Worm (Caenorhabditis elegans) whole organism, L4 larva: ENCODE measurements around the gene Y47D7A.19.

ENCODE experiments used
- F26F4.8 ChIP-seq: fragments of 200-800 bp; sonication (Bioruptor generic); conservative IDR thresholded peaks from 2 replicates; pipeline ENCODE4 v1.3.6; 2022; ENCODE audit warnings: missing genetic modification characterization, missing compliant biosample characterization
- F49E8.2 ChIP-seq: sonication (generic microtip); optimal IDR thresholded peaks from 2 replicates; lab custom pipeline; 2016; ENCODE audit warnings: missing compliant biosample characterization, mild to moderate bottlenecking, missing genetic modification characterization, borderline replicate concordance
- Y105C5A.15 ChIP-seq: fragments of 200-800 bp; sonication (Bioruptor generic); IDR thresholded peaks from 2 replicates; pipeline ENCODE4 v1.3.6; 2022; ENCODE audit warnings: missing genetic modification characterization, missing compliant biosample characterization
- Y48G9A.11 ChIP-seq: fragments of 200-800 bp; sonication (Bioruptor generic); IDR thresholded peaks from 2 replicates; pipeline ENCODE4 v1.3.6; 2022; ENCODE audit warnings: missing genetic modification reagents, missing genetic modification characterization, missing compliant biosample characterization
- aha-1 ChIP-seq: fragments of 150-350 bp; peaks from one replicate; lab custom pipeline; 2014; ENCODE audit warnings: missing biosample characterization, missing genetic modification characterization
- ceh-62 ChIP-seq: sonication (generic microtip); optimal IDR thresholded peaks from 2 replicates; lab custom pipeline; 2017; ENCODE audit warnings: missing biosample characterization, missing genetic modification characterization
- ctbp-1 ChIP-seq: fragments of 200-800 bp; sonication (Bioruptor generic); IDR thresholded peaks from 2 replicates; pipeline ENCODE4 v1.3.6; 2022; ENCODE audit warnings: missing genetic modification reagents, missing genetic modification characterization, missing compliant biosample characterization
- daf-12 ChIP-seq: fragments of 150-350 bp; optimal IDR thresholded peaks from 2 replicates; lab custom pipeline; 2014; ENCODE audit warnings: missing biosample characterization, missing genetic modification reagents, missing genetic modification characterization
- daf-16 ChIP-seq, 3 experiments: sonication (generic microtip); optimal IDR thresholded peaks; 2 replicates each; lab custom pipeline; 2016 to 2017; ENCODE audit warnings: missing genetic modification characterization in 3 of 3, missing genetic modification reagents in 3 of 3, mild to moderate bottlenecking in 2 of 3, missing compliant biosample characterization in 2 of 3, missing biosample characterization in 1 of 3, moderate library complexity in 1 of 3
- dmd-8 ChIP-seq: fragments of 200-800 bp; sonication (Bioruptor generic); IDR thresholded peaks from 2 replicates; pipeline ENCODE4 v1.3.6; 2022; ENCODE audit warnings: missing genetic modification characterization, missing compliant biosample characterization
- dve-1 ChIP-seq: sonication (generic microtip); optimal IDR thresholded peaks from 2 replicates; lab custom pipeline; 2017; ENCODE audit warnings: antibody characterized with exemption, mild to moderate bottlenecking, missing genetic modification characterization, missing compliant biosample characterization; ENCODE audit not compliant: insufficient read depth
- hlh-11 ChIP-seq: fragments of 200-800 bp; sonication (Bioruptor generic); optimal IDR thresholded peaks from 2 replicates; lab custom pipeline; 2018; ENCODE audit warnings: mild to moderate bottlenecking, missing genetic modification characterization, missing compliant biosample characterization
- hlh-30 ChIP-seq: sonication (generic microtip); optimal IDR thresholded peaks from 2 replicates; lab custom pipeline; 2017; ENCODE audit warnings: antibody characterized with exemption, mild to moderate bottlenecking, missing genetic modification characterization, missing compliant biosample characterization; ENCODE audit not compliant: insufficient read depth
- jun-1 ChIP-seq: fragments of 150-350 bp; optimal IDR thresholded peaks from 2 replicates; lab custom pipeline; 2014; ENCODE audit warnings: missing biosample characterization, missing genetic modification reagents, missing genetic modification characterization
- lim-7 ChIP-seq: fragments of 200-800 bp; sonication (Bioruptor generic); IDR thresholded peaks from 2 replicates; pipeline ENCODE4 v1.3.6; 2022; ENCODE audit warnings: missing genetic modification characterization, missing compliant biosample characterization
- lin-1 ChIP-seq: fragments of 200-800 bp; sonication (Bioruptor generic); IDR thresholded peaks from 2 replicates; pipeline ENCODE4 v1.3.6; 2022; ENCODE audit warnings: missing genetic modification reagents, missing genetic modification characterization, missing compliant biosample characterization
- lin-38 ChIP-seq: fragments of 200-800 bp; sonication (Bioruptor generic); IDR thresholded peaks from 2 replicates; pipeline ENCODE4 v1.3.6; 2022; ENCODE audit warnings: missing genetic modification reagents, missing genetic modification characterization, missing compliant biosample characterization
- madf-9 ChIP-seq: fragments of 200-800 bp; sonication (Bioruptor generic); conservative IDR thresholded peaks from 2 replicates; pipeline ENCODE4 v1.3.6; 2022; ENCODE audit warnings: missing genetic modification reagents, missing genetic modification characterization, missing compliant biosample characterization
- nhr-111 ChIP-seq: fragments of 200-800 bp; sonication (Bioruptor generic); optimal IDR thresholded peaks from 2 replicates; lab custom pipeline; 2018; ENCODE audit warnings: mild to moderate bottlenecking, missing genetic modification characterization, missing compliant biosample characterization
- nhr-25 ChIP-seq: sonication (generic microtip); optimal IDR thresholded peaks from 2 replicates; lab custom pipeline; 2017; ENCODE audit warnings: missing genetic modification characterization, mild to moderate bottlenecking, missing compliant biosample characterization, antibody characterized with exemption, moderate library complexity, borderline replicate concordance; ENCODE audit not compliant: insufficient read depth
- nhr-42 ChIP-seq: fragments of 200-800 bp; sonication (Bioruptor generic); IDR thresholded peaks from 2 replicates; pipeline ENCODE4 v1.3.6; 2022; ENCODE audit warnings: missing genetic modification characterization, missing compliant biosample characterization
- nhr-6 ChIP-seq: fragments of 150-350 bp; optimal IDR thresholded peaks from 2 replicates; lab custom pipeline; 2014; ENCODE audit warnings: missing biosample characterization, missing genetic modification characterization
- nhr-76 ChIP-seq: fragments of 150-350 bp; optimal IDR thresholded peaks from 2 replicates; lab custom pipeline; 2014; ENCODE audit warnings: missing biosample characterization, missing genetic modification characterization
- nhr-77 ChIP-seq: fragments of 150-350 bp; optimal IDR thresholded peaks from 2 replicates; lab custom pipeline; 2014; ENCODE audit warnings: missing biosample characterization, missing genetic modification characterization
- pha-4 ChIP-seq, 2 experiments: fragments of 150-350 bp in 1 of 2; fragments of 200-800 bp in 1 of 2; sonication (Bioruptor generic) in 1 of 2; IDR thresholded peaks in 1 of 2; optimal IDR thresholded peaks in 1 of 2; 2 replicates each; pipeline versions ENCODE4 v1.3.6 to Lab custom; 2014 to 2022; ENCODE audit warnings: missing genetic modification characterization in 2 of 2, missing genetic modification reagents in 2 of 2, missing biosample characterization in 1 of 2, missing compliant biosample characterization in 1 of 2
- set-16 ChIP-seq: fragments of 200-800 bp; sonication (Bioruptor generic); IDR thresholded peaks from 2 replicates; pipeline ENCODE4 v1.3.6; 2022; ENCODE audit warnings: missing genetic modification reagents, missing genetic modification characterization, missing compliant biosample characterization
- skn-1 ChIP-seq: fragments of 150-350 bp; optimal IDR thresholded peaks from 2 replicates; lab custom pipeline; 2014; ENCODE audit warnings: missing biosample characterization, missing genetic modification characterization
- unc-130 ChIP-seq: sonication (generic microtip); optimal IDR thresholded peaks from 2 replicates; lab custom pipeline; 2016; ENCODE audit warnings: missing genetic modification reagents, missing genetic modification characterization, missing compliant biosample characterization
- unc-62 ChIP-seq, 3 experiments: fragments of 150-350 bp in 1 of 3; sonication (generic microtip); optimal IDR thresholded peaks in 2 of 3; peaks in 1 of 3; 1 replicate in 1 of 3; 2 replicates in 2 of 3; lab custom pipeline; 2014 to 2017; ENCODE audit warnings: missing biosample characterization in 3 of 3, missing genetic modification characterization in 3 of 3, missing genetic modification reagents in 3 of 3, missing genotype in 1 of 3
- zfp-3 ChIP-seq: fragments of 200-800 bp; sonication (Bioruptor generic); conservative IDR thresholded peaks from 2 replicates; pipeline ENCODE4 v1.3.6; 2022; ENCODE audit warnings: missing genetic modification reagents, missing genetic modification characterization, missing compliant biosample characterization
- zip-11 ChIP-seq: fragments of 200-800 bp; sonication (Bioruptor generic); IDR thresholded peaks from 2 replicates; pipeline ENCODE4 v1.3.6; 2022; ENCODE audit warnings: missing genetic modification characterization, missing compliant biosample characterization

Gene Y47D7A.19

DNA sequence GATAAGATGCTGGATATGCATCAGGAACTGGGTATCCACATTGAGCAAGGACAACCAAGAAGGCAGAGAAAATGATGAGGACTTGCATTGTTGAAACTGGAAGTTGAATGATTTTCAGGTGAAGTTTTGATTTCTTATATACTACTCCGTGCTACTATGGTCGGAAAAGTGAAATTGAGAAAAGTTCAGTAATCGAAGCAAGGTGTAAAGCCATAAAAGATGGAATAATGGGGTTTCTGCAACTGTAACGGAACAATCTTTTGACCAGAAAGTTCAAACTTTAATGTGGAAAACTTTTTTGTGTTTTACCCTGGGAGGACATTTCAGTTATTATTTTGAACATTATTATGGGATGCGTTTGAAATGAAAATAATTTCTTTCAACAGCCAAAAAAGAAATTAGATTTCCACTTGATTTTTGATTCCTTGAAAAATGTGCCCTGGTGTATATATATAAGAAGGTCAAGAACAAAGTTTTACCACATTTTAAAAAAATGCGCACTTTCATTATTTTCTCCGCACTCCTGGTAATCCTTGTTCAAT is at the start of gene Y47D7A.19, which contains the start of gene Y47D7A.9:
Y47D7A.19 (plus strand) TSS at position 492 of the 542 bp plus-strand sequence.
Y47D7A.9 (minus strand) TSS at position 101 of the 542 bp plus-strand sequence.
- TF ChIP-seq nhr-6 (tag; lab: Kevin White, UChicago), result no peak
- TF ChIP-seq nhr-77 (tag; lab: Kevin White, UChicago), result no peak
- no peak for TF ChIP-seq zfp-3 (GFP tag; lab: Robert Waterston, UW)
- TF ChIP-seq madf-9 (GFP tag; lab: Robert Waterston, UW), result no peak
- TF ChIP-seq Y105C5A.15, result no peak
- no peak for TF ChIP-seq unc-62 (GFP tag; optimal IDR thresholded peaks at IDR 0.05 in 1 of 2; lab: Kevin White, UChicago)
- TF ChIP-seq unc-62 (tag; optimal IDR thresholded peaks at IDR 0.05; lab: Kevin White, UChicago), result no peak

ce11 chrV:4374625-4375024 is 49.5 kb upstream of the Y47D7A.19 start, which contains the start of gene neg-1:
neg-1 (minus strand) TSS chrV:4374874.
- TF ChIP-seq jun-1 (tag; lab: Kevin White, UChicago) (no peak), nhr-25 (no peak), unc-62 (GFP tag; optimal IDR thresholded peaks at IDR 0.05 in 1 of 2; lab: Kevin White, UChicago) (peak in 1 of 2 experiments; percentile 44), unc-62 (tag; optimal IDR thresholded peaks at IDR 0.05; lab: Kevin White, UChicago) (no peak)
- TF ChIP-seq, all 104 proteins: peak for 1

DNA sequence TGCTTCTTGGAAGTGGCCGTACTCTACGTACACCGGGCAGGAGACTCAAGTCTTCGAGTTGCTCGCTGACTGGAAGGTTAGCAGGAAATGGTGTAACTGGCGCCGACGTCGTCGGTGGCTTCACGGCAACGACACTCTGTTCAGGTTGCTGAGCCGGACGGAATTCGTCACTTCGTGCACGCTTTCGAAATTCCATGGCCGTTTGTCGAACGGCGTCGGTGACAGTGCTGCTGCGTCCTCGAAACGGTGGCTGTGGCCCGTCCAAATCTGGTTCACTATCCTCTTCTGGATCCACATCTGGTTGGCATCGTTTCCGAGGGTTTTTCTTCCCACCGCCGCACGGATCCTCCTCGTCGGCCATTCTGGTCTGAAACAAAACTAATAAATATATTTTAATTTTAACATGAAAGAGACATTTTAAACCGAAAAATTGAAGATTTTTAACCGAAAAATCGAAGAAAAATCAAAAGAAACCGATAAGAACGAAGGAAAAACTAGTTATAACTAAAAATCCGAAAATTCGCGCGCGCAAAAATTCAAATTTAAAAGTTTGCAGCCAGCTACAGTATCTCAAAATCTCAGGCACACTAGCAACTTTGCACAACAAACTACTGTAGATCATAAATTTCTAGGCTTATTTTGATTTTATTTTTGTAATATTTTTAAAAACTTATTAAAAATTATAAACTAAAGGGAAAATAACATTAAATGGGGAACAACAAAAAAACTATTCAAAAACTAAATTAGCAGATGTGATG is 48.2 kb upstream of the Y47D7A.19 start, which contains the start of gene F32D1.7:
F32D1.7 (minus strand) TSS at position 367 of the 758 bp plus-strand sequence.
- TF ChIP-seq unc-62 (GFP tag; optimal IDR thresholded peaks at IDR 0.05 in 1 of 2; lab: Kevin White, UChicago) (peak in 1 of 2 experiments; percentile 32), unc-62 (tag; optimal IDR thresholded peaks at IDR 0.05; lab: Kevin White, UChicago) (no peak), lin-1 (GFP tag; lab: Robert Waterston, UW) (no peak), daf-12 (tag; lab: Kevin White, UChicago) (no peak), nhr-76 (tag; lab: Kevin White, UChicago) (no peak), hlh-11 (tag; lab: Kevin White, UChicago) (no peak), set-16 (GFP tag; lab: Robert Waterston, UW) (peak; percentile 53; the same call in 1 of the 2 replicates), aha-1 (tag; lab: Kevin White, UChicago) (peak; percentile 22), nhr-111 (no peak), F49E8.2 (peak; percentile 13), pha-4 (GFP tag; IDR thresholded peaks at IDR 0.05; lab: Robert Waterston, UW) (no peak), pha-4 (tag; optimal IDR thresholded peaks at IDR 0.05; lab: Kevin White, UChicago) (no peak), ctbp-1 (GFP tag; lab: Robert Waterston, UW) (no peak), zip-11 (GFP tag; lab: Robert Waterston, UW) (no peak), dve-1 (no peak), lim-7 (GFP tag; lab: Robert Waterston, UW) (no peak), F26F4.8 (no peak), hlh-30 (tag; lab: Kevin White, UChicago) (no peak), unc-130 (GFP tag; lab: Kevin White, UChicago) (peak; percentile 51), nhr-42 (GFP tag; lab: Robert Waterston, UW) (no peak), skn-1 (tag; lab: Kevin White, UChicago) (no peak), Y48G9A.11 (GFP tag; lab: Robert Waterston, UW) (peak; percentile 27; the same call in 1 of the 2 replicates), daf-16 (GFP tag; optimal IDR thresholded peaks at IDR 0.05; lab: Kevin White, UChicago) (no peak), daf-16 (tag; optimal IDR thresholded peaks at IDR 0.05; lab: Kevin White, UChicago) (no peak), ceh-62 (tag; lab: Kevin White, UChicago) (no peak), lin-38 (GFP tag; lab: Robert Waterston, UW) (peak; percentile 56), dmd-8 (GFP tag; lab: Robert Waterston, UW) (no peak)
